Worm (Caenorhabditis elegans) whole organism, young adult: ENCODE results near the gene csr-1.

Experiments
- F23B12.7 ChIP-seq: sonication (generic microtip); optimal IDR thresholded peaks from 2 replicates; lab custom pipeline; 2017; ENCODE audit warnings: missing genetic modification characterization, mild to moderate bottlenecking, missing compliant biosample characterization, antibody characterized with exemption, moderate library complexity; ENCODE audit not compliant: insufficient read depth
- F33H1.4 ChIP-seq: fragments of 200-800 bp; sonication (Bioruptor generic); IDR thresholded peaks from 2 replicates; pipeline ENCODE4 v1.3.6; 2022; ENCODE audit warnings: missing genetic modification reagents, missing genetic modification characterization, missing compliant biosample characterization
- K11D2.4 ChIP-seq: fragments of 200-800 bp; sonication (Bioruptor generic); IDR thresholded peaks from 2 replicates; pipeline ENCODE4 v1.3.6; 2022; ENCODE audit warnings: missing genetic modification reagents, missing genetic modification characterization, missing compliant biosample characterization
- Y53G8AR.9 ChIP-seq: fragments of 200-800 bp; sonication (Bioruptor generic); conservative IDR thresholded peaks from 2 replicates; pipeline ENCODE4 v1.3.6; 2022; ENCODE audit warnings: missing genetic modification reagents, missing genetic modification characterization, missing compliant biosample characterization
- Y56A3A.18 ChIP-seq: fragments of 200-800 bp; sonication (Bioruptor generic); IDR thresholded peaks from 2 replicates; pipeline ENCODE4 v1.3.6; 2022; ENCODE audit warnings: missing genetic modification reagents, missing genetic modification characterization, missing compliant biosample characterization
- Y67H2A.10 ChIP-seq: fragments of 200-800 bp; sonication (Bioruptor generic); conservative IDR thresholded peaks from 2 replicates; pipeline ENCODE4 v1.3.6; 2022; ENCODE audit warnings: missing genetic modification reagents, missing genetic modification characterization, missing compliant biosample characterization
- ama-1 ChIP-seq, 3 experiments: fragments of 150-350 bp in 1 of 3; sonication (generic microtip) in 2 of 3; optimal IDR thresholded peaks; 2 replicates each; lab custom pipeline; 2014 to 2018; ENCODE audit warnings: missing biosample characterization in 2 of 3, missing genetic modification characterization in 2 of 3, missing genetic modification reagents in 2 of 3
- athp-1 ChIP-seq: sonication (generic microtip); optimal IDR thresholded peaks from 2 replicates; lab custom pipeline; 2017; ENCODE audit warnings: mild to moderate bottlenecking, missing genetic modification characterization, missing compliant biosample characterization
- ceh-100 ChIP-seq: fragments of 200-800 bp; sonication (Bioruptor generic); IDR thresholded peaks from 2 replicates; pipeline ENCODE4 v1.3.6; 2022; ENCODE audit warnings: missing genetic modification reagents, missing genetic modification characterization, missing compliant biosample characterization
- efl-1 ChIP-seq: fragments of 150-350 bp; optimal IDR thresholded peaks from 2 replicates; lab custom pipeline; 2014; ENCODE audit warnings: missing biosample characterization, missing genetic modification reagents, missing genetic modification characterization
- ekl-4 ChIP-seq: fragments of 200-800 bp; sonication (Bioruptor generic); IDR thresholded peaks from 2 replicates; pipeline ENCODE4 v1.3.6; 2022; ENCODE audit warnings: missing genetic modification reagents, missing genetic modification characterization, missing compliant biosample characterization
- hsf-1 ChIP-seq: fragments of 200-800 bp; sonication (Bioruptor generic); IDR thresholded peaks from 2 replicates; pipeline ENCODE4 v1.3.6; 2022; ENCODE audit warnings: missing genetic modification reagents, missing genetic modification characterization, missing compliant biosample characterization

Gene csr-1

DNA sequence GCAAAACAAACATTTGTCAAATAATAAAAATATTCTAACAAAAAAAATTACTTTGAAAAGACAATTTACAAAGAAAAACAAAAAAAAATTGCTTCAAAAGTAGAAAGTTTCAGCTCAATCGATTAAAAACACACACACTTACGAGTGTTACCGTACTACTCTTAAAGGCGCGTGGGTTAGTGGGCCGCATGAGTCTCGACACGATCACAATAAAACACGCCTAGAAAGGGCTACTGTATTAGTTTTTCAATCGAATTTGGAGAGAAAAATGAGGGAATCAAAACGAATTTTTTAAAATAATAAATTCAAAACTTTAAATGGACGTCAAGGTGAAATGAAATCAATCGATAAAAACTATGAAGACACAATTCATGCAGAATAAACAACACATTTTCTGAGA lies 53.5 kb downstream of the csr-1 start (continued):
- no peak for TF ChIP-seq Y67H2A.10 (GFP tag; lab: Robert Waterston, UW)
- TF ChIP-seq Y53G8AR.9 (GFP tag; lab: Robert Waterston, UW), result no peak
- peak; percentile 33; the same call in 1 of the 2 replicates for TF ChIP-seq hsf-1 (GFP tag; lab: Robert Waterston, UW)
- no peak for TF ChIP-seq K11D2.4 (GFP tag; lab: Robert Waterston, UW)
- peak; percentile 66; the same call in 1 of the 2 replicates for TF ChIP-seq ekl-4
- no peak for TF ChIP-seq ama-1 (optimal IDR thresholded peaks at IDR 0.05; lab: Kevin White, UChicago)
- peak in 1 of 2 experiments; percentile 23 for TF ChIP-seq ama-1 (GFP tag; optimal IDR thresholded peaks at IDR 0.05; lab: Kevin White, UChicago)
- peak; percentile 38; the same call in 1 of the 2 replicates for TF ChIP-seq ceh-100
- TF ChIP-seq Y56A3A.18 (GFP tag; lab: Robert Waterston, UW), result no peak
- TF ChIP-seq athp-1 (tag; lab: Kevin White, UChicago), result no peak
- no peak for TF ChIP-seq F23B12.7
- TF ChIP-seq efl-1, result peak; percentile 19
- peak; percentile 93 for TF ChIP-seq F33H1.4 (GFP tag; lab: Robert Waterston, UW)
